Worm (Caenorhabditis elegans) whole organism, young adult: Measurements from ENCODE around the gene xbx-5.

Source experiments
- F10E7.11 ChIP-seq: sonication (generic microtip); optimal IDR thresholded peaks from 2 replicates; lab custom pipeline; 2017; ENCODE audit warnings: mild to moderate bottlenecking, missing genetic modification characterization, moderate library complexity, missing compliant biosample characterization
- F52B5.7 ChIP-seq: sonication (generic microtip); optimal IDR thresholded peaks from 2 replicates; lab custom pipeline; 2016; ENCODE audit warnings: mild to moderate bottlenecking, missing genetic modification characterization, missing compliant biosample characterization
- aptf-3 ChIP-seq: fragments of 200-800 bp; sonication (Bioruptor generic); IDR thresholded peaks from 2 replicates; pipeline ENCODE4 v1.3.6; 2022; ENCODE audit warnings: missing genetic modification characterization, missing compliant biosample characterization
- attf-3 ChIP-seq: fragments of 200-800 bp; sonication (Bioruptor generic); conservative IDR thresholded peaks from 2 replicates; pipeline ENCODE4 v1.3.6; 2022; ENCODE audit warnings: missing genetic modification reagents, missing genetic modification characterization, missing compliant biosample characterization
- ccch-3 ChIP-seq: fragments of 200-800 bp; sonication (Bioruptor generic); optimal IDR thresholded peaks from 2 replicates; lab custom pipeline; 2018; ENCODE audit warnings: mild to moderate bottlenecking, missing genetic modification characterization, missing compliant biosample characterization
- dpl-1 ChIP-seq: fragments of 150-350 bp; optimal IDR thresholded peaks from 2 replicates; lab custom pipeline; 2014; ENCODE audit warnings: missing biosample characterization, missing genetic modification reagents, missing genetic modification characterization
- egrh-3 ChIP-seq: fragments of 200-800 bp; sonication (Bioruptor generic); IDR thresholded peaks from 2 replicates; pipeline ENCODE4 v1.3.6; 2022; ENCODE audit warnings: missing genetic modification reagents, missing genetic modification characterization, missing compliant biosample characterization
- hsf-1 ChIP-seq: fragments of 200-800 bp; sonication (Bioruptor generic); IDR thresholded peaks from 2 replicates; pipeline ENCODE4 v1.3.6; 2022; ENCODE audit warnings: missing genetic modification reagents, missing genetic modification characterization, missing compliant biosample characterization
- lin-54 ChIP-seq: fragments of 200-800 bp; sonication (Bioruptor generic); optimal IDR thresholded peaks from 2 replicates; lab custom pipeline; 2018; ENCODE audit warnings: mild to moderate bottlenecking, missing genetic modification characterization, missing compliant biosample characterization
- mcd-1 ChIP-seq: fragments of 200-800 bp; sonication (Bioruptor generic); IDR thresholded peaks from 2 replicates; pipeline ENCODE4 v1.3.6; 2022; ENCODE audit warnings: missing genetic modification reagents, missing genetic modification characterization, missing compliant biosample characterization
- nfya-2 ChIP-seq: fragments of 200-800 bp; sonication (Bioruptor generic); IDR thresholded peaks from 2 replicates; pipeline ENCODE4 v1.3.6; 2022; ENCODE audit warnings: missing genetic modification reagents, missing genetic modification characterization, missing compliant biosample characterization
- nhr-27 ChIP-seq: fragments of 200-800 bp; sonication (Bioruptor generic); optimal IDR thresholded peaks from 2 replicates; lab custom pipeline; 2018; ENCODE audit warnings: mild to moderate bottlenecking, missing genetic modification characterization, moderate library complexity, missing compliant biosample characterization
- sea-2 ChIP-seq: fragments of 200-800 bp; sonication (Bioruptor generic); IDR thresholded peaks from 2 replicates; pipeline ENCODE4 v1.3.6; 2022; ENCODE audit warnings: missing genetic modification characterization, missing compliant biosample characterization
- snpc-1.3 ChIP-seq: sonication (generic microtip); optimal IDR thresholded peaks from 2 replicates; lab custom pipeline; 2017; ENCODE audit warnings: missing genetic modification characterization, mild to moderate bottlenecking, missing compliant biosample characterization, antibody characterized with exemption, moderate library complexity, missing genotype, missing genetic modification reagents; ENCODE audit not compliant: insufficient read depth

- TF ChIP-seq F10E7.11 (tag; lab: Kevin White, UChicago) = no peak
- no peak for TF ChIP-seq lin-54 (GFP tag; lab: Kevin White, UChicago)
- TF ChIP-seq attf-3 (GFP tag; lab: Robert Waterston, UW) = no peak
- TF ChIP-seq aptf-3 (GFP tag; lab: Robert Waterston, UW) = no peak
- TF ChIP-seq mcd-1 (GFP tag; lab: Robert Waterston, UW) = 0 out of 2 replicates have a peak, but pooled peaks have one; percentile 12
- TF ChIP-seq nhr-27 (tag; lab: Kevin White, UChicago) = no peak
- no peak for TF ChIP-seq nfya-2 (GFP tag; lab: Robert Waterston, UW)
- no peak for TF ChIP-seq F52B5.7 (tag; lab: Kevin White, UChicago)
- no peak for TF ChIP-seq ccch-3 (GFP tag; lab: Kevin White, UChicago)
- TF ChIP-seq egrh-3 (GFP tag; lab: Robert Waterston, UW) = no peak
- no peak for TF ChIP-seq snpc-1.3 (tag; lab: Kevin White, UChicago)
- no peak for TF ChIP-seq sea-2 (GFP tag; lab: Robert Waterston, UW)
- TF ChIP-seq hsf-1 (GFP tag; lab: Robert Waterston, UW) = no peak
- no peak for TF ChIP-seq dpl-1
These were observed 6.9 kb downstream of the xbx-5 start for ce11 chrIII:3797180-3798026.
